Worm (Caenorhabditis elegans) whole organism, L4 larva: ENCODE data around the gene riok-3.

Source experiments
- D1046.2 ChIP-seq: fragments of 200-800 bp; sonication (Bioruptor generic); IDR thresholded peaks from 2 replicates; pipeline ENCODE4 v1.3.6; 2022; ENCODE audit warnings: missing genetic modification characterization, missing compliant biosample characterization
- F10B5.3 ChIP-seq: sonication (generic microtip); optimal IDR thresholded peaks from 2 replicates; lab custom pipeline; 2016; ENCODE audit warnings: mild to moderate bottlenecking, missing genetic modification characterization, missing compliant biosample characterization
- F37D6.2 ChIP-seq: sonication (generic microtip); optimal IDR thresholded peaks from 2 replicates; lab custom pipeline; 2016; ENCODE audit warnings: mild to moderate bottlenecking, missing genetic modification characterization, missing compliant biosample characterization
- R02D3.7 ChIP-seq: fragments of 150-350 bp; sonication (generic microtip); optimal IDR thresholded peaks from 3 replicates; lab custom pipeline; 2014; ENCODE audit warnings: missing biosample characterization, missing genetic modification characterization
- T20F7.1 ChIP-seq: fragments of 200-800 bp; sonication (Bioruptor generic); optimal IDR thresholded peaks from 2 replicates; lab custom pipeline; 2018; ENCODE audit warnings: mild to moderate bottlenecking, missing genetic modification characterization, missing compliant biosample characterization
- Y48G9A.11 ChIP-seq: fragments of 200-800 bp; sonication (Bioruptor generic); IDR thresholded peaks from 2 replicates; pipeline ENCODE4 v1.3.6; 2022; ENCODE audit warnings: missing genetic modification reagents, missing genetic modification characterization, missing compliant biosample characterization
- Y5F2A.4 ChIP-seq: fragments of 200-800 bp; sonication (Bioruptor generic); optimal IDR thresholded peaks from 2 replicates; lab custom pipeline; 2018; ENCODE audit warnings: mild to moderate bottlenecking, missing genetic modification characterization, missing compliant biosample characterization
- Y75B8A.6 ChIP-seq: fragments of 200-800 bp; sonication (Bioruptor generic); IDR thresholded peaks from 2 replicates; pipeline ENCODE4 v1.3.6; 2022; ENCODE audit warnings: missing genetic modification reagents, missing genetic modification characterization, missing compliant biosample characterization
- ZK337.2 ChIP-seq: fragments of 200-800 bp; sonication (Bioruptor generic); IDR thresholded peaks from 2 replicates; pipeline ENCODE4 v1.3.6; 2022; ENCODE audit warnings: missing genetic modification reagents, missing genetic modification characterization, missing compliant biosample characterization
- ZK546.5 ChIP-seq, 2 experiments: sonication (generic microtip); optimal IDR thresholded peaks; 2 replicates each; lab custom pipeline; 2017; ENCODE audit warnings: missing biosample characterization in 2 of 2, missing genetic modification characterization in 2 of 2
- ama-1 ChIP-seq: fragments of 150-350 bp; optimal IDR thresholded peaks from 2 replicates; lab custom pipeline; 2014; ENCODE audit warnings: inconsistent platforms, mixed read lengths
- attf-4 ChIP-seq: sonication (generic microtip); optimal IDR thresholded peaks from 3 replicates; lab custom pipeline; 2017; ENCODE audit warnings: missing biosample characterization, missing genetic modification characterization
- ceh-28 ChIP-seq: fragments of 150-350 bp; optimal IDR thresholded peaks from 2 replicates; lab custom pipeline; 2014; ENCODE audit warnings: missing biosample characterization, missing genetic modification reagents, missing genetic modification characterization
- ceh-32 ChIP-seq: sonication (generic microtip); optimal IDR thresholded peaks from 2 replicates; lab custom pipeline; 2016; ENCODE audit warnings: mild to moderate bottlenecking, missing genetic modification characterization, missing compliant biosample characterization; ENCODE audit not compliant: poor library complexity
- ceh-82 ChIP-seq: sonication (generic microtip); optimal IDR thresholded peaks from 2 replicates; lab custom pipeline; 2017; ENCODE audit warnings: missing biosample characterization, missing genetic modification characterization
- ces-1 ChIP-seq: fragments of 150-350 bp; sonication (generic microtip); optimal IDR thresholded peaks from 4 replicates; lab custom pipeline; 2014; ENCODE audit warnings: missing biosample characterization, missing genetic modification reagents, missing genetic modification characterization
- ctbp-1 ChIP-seq: fragments of 200-800 bp; sonication (Bioruptor generic); IDR thresholded peaks from 2 replicates; pipeline ENCODE4 v1.3.6; 2022; ENCODE audit warnings: missing genetic modification reagents, missing genetic modification characterization, missing compliant biosample characterization
- daf-16 ChIP-seq, 3 experiments: sonication (generic microtip); optimal IDR thresholded peaks; 2 replicates each; lab custom pipeline; 2016 to 2017; ENCODE audit warnings: missing genetic modification characterization in 3 of 3, missing genetic modification reagents in 3 of 3, mild to moderate bottlenecking in 2 of 3, missing compliant biosample characterization in 2 of 3, missing biosample characterization in 1 of 3, moderate library complexity in 1 of 3
- dmd-6 ChIP-seq: fragments of 200-800 bp; sonication (Bioruptor generic); IDR thresholded peaks from 2 replicates; pipeline ENCODE4 v1.3.6; 2022; ENCODE audit warnings: missing genetic modification reagents, missing genetic modification characterization, missing compliant biosample characterization
- dpl-1 ChIP-seq: fragments of 150-350 bp; optimal IDR thresholded peaks from 2 replicates; lab custom pipeline; 2014; ENCODE audit warnings: missing biosample characterization, missing genetic modification reagents, missing genetic modification characterization
- duxl-1 ChIP-seq: sonication (generic microtip); optimal IDR thresholded peaks from 2 replicates; lab custom pipeline; 2016; ENCODE audit warnings: mild to moderate bottlenecking, missing genetic modification characterization, moderate library complexity, missing compliant biosample characterization; ENCODE audit not compliant: poor library complexity
- dve-1 ChIP-seq: sonication (generic microtip); optimal IDR thresholded peaks from 2 replicates; lab custom pipeline; 2017; ENCODE audit warnings: antibody characterized with exemption, mild to moderate bottlenecking, missing genetic modification characterization, missing compliant biosample characterization; ENCODE audit not compliant: insufficient read depth
- egl-43 ChIP-seq: fragments of 200-800 bp; sonication (Bioruptor generic); IDR thresholded peaks from 2 replicates; pipeline ENCODE4 v1.3.6; 2022; ENCODE audit warnings: missing genetic modification reagents, missing genetic modification characterization, missing compliant biosample characterization
- fos-1 ChIP-seq: fragments of 150-350 bp; optimal IDR thresholded peaks from 2 replicates; lab custom pipeline; 2014; ENCODE audit warnings: missing biosample characterization, missing genetic modification characterization
- hif-1 ChIP-seq, 2 experiments: sonication (generic microtip); optimal IDR thresholded peaks; 2 replicates each; lab custom pipeline; 2016 to 2017; ENCODE audit warnings: missing compliant biosample characterization in 2 of 2, missing genetic modification characterization in 2 of 2, missing genetic modification reagents in 2 of 2, missing genotype in 2 of 2, mild to moderate bottlenecking in 1 of 2
- hlh-11 ChIP-seq: fragments of 200-800 bp; sonication (Bioruptor generic); optimal IDR thresholded peaks from 2 replicates; lab custom pipeline; 2018; ENCODE audit warnings: mild to moderate bottlenecking, missing genetic modification characterization, missing compliant biosample characterization
- hlh-30 ChIP-seq: sonication (generic microtip); optimal IDR thresholded peaks from 2 replicates; lab custom pipeline; 2017; ENCODE audit warnings: antibody characterized with exemption, mild to moderate bottlenecking, missing genetic modification characterization, missing compliant biosample characterization; ENCODE audit not compliant: insufficient read depth
- lin-1 ChIP-seq: fragments of 200-800 bp; sonication (Bioruptor generic); IDR thresholded peaks from 2 replicates; pipeline ENCODE4 v1.3.6; 2022; ENCODE audit warnings: missing genetic modification reagents, missing genetic modification characterization, missing compliant biosample characterization
- lin-39 ChIP-seq: fragments of 150-350 bp; optimal IDR thresholded peaks from 2 replicates; lab custom pipeline; 2014; ENCODE audit warnings: missing biosample characterization, missing genetic modification reagents, missing genetic modification characterization
- mdt-29 ChIP-seq: fragments of 200-800 bp; sonication (Bioruptor generic); IDR thresholded peaks from 2 replicates; pipeline ENCODE4 v1.3.6; 2022; ENCODE audit warnings: missing genetic modification reagents, missing genetic modification characterization, missing compliant biosample characterization
- mep-1 ChIP-seq: fragments of 150-350 bp; sonication (generic microtip); optimal IDR thresholded peaks from 3 replicates; lab custom pipeline; 2014; ENCODE audit warnings: missing biosample characterization, missing genetic modification characterization
- mxl-3 ChIP-seq: fragments of 200-800 bp; sonication (Bioruptor generic); optimal IDR thresholded peaks from 2 replicates; lab custom pipeline; 2018; ENCODE audit warnings: mild to moderate bottlenecking, missing genetic modification characterization, missing compliant biosample characterization
- nhr-10 ChIP-seq: fragments of 150-350 bp; optimal IDR thresholded peaks from 2 replicates; lab custom pipeline; 2014; ENCODE audit warnings: missing biosample characterization, missing genetic modification characterization
- nhr-102 ChIP-seq: sonication (generic microtip); optimal IDR thresholded peaks from 2 replicates; lab custom pipeline; 2016; ENCODE audit warnings: mild to moderate bottlenecking, missing genetic modification characterization, moderate library complexity, missing compliant biosample characterization
- nhr-111 ChIP-seq: fragments of 200-800 bp; sonication (Bioruptor generic); optimal IDR thresholded peaks from 2 replicates; lab custom pipeline; 2018; ENCODE audit warnings: mild to moderate bottlenecking, missing genetic modification characterization, missing compliant biosample characterization
- nhr-237 ChIP-seq: sonication (generic microtip); optimal IDR thresholded peaks from 2 replicates; lab custom pipeline; 2017; ENCODE audit warnings: missing biosample characterization, missing genetic modification characterization
- nhr-28 ChIP-seq: fragments of 150-350 bp; optimal IDR thresholded peaks from 2 replicates; lab custom pipeline; 2014; ENCODE audit warnings: missing biosample characterization, missing genetic modification characterization
- nhr-41 ChIP-seq: fragments of 200-800 bp; sonication (Bioruptor generic); IDR thresholded peaks from 2 replicates; pipeline ENCODE4 v1.3.6; 2022; ENCODE audit warnings: missing genetic modification reagents, missing genetic modification characterization, missing compliant biosample characterization
- nhr-48 ChIP-seq: sonication (generic microtip); optimal IDR thresholded peaks from 2 replicates; lab custom pipeline; 2016; ENCODE audit warnings: mild to moderate bottlenecking, missing genetic modification characterization, missing compliant biosample characterization
- nhr-6 ChIP-seq: fragments of 150-350 bp; optimal IDR thresholded peaks from 2 replicates; lab custom pipeline; 2014; ENCODE audit warnings: missing biosample characterization, missing genetic modification characterization
- nhr-77 ChIP-seq: fragments of 150-350 bp; optimal IDR thresholded peaks from 2 replicates; lab custom pipeline; 2014; ENCODE audit warnings: missing biosample characterization, missing genetic modification characterization
- pha-4 ChIP-seq, 2 experiments: fragments of 150-350 bp in 1 of 2; fragments of 200-800 bp in 1 of 2; sonication (Bioruptor generic) in 1 of 2; IDR thresholded peaks in 1 of 2; optimal IDR thresholded peaks in 1 of 2; 2 replicates each; pipeline versions ENCODE4 v1.3.6 to Lab custom; 2014 to 2022; ENCODE audit warnings: missing genetic modification characterization in 2 of 2, missing genetic modification reagents in 2 of 2, missing biosample characterization in 1 of 2, missing compliant biosample characterization in 1 of 2
- php-3 ChIP-seq: fragments of 200-800 bp; sonication (Bioruptor generic); IDR thresholded peaks from 2 replicates; pipeline ENCODE4 v1.3.6; 2022; ENCODE audit warnings: missing genetic modification reagents, missing genetic modification characterization, missing compliant biosample characterization
- set-16 ChIP-seq: fragments of 200-800 bp; sonication (Bioruptor generic); IDR thresholded peaks from 2 replicates; pipeline ENCODE4 v1.3.6; 2022; ENCODE audit warnings: missing genetic modification reagents, missing genetic modification characterization, missing compliant biosample characterization
- snpc-1.2 ChIP-seq: fragments of 200-800 bp; sonication (Bioruptor generic); IDR thresholded peaks from 2 replicates; pipeline ENCODE4 v1.3.6; 2022; ENCODE audit warnings: missing genetic modification reagents, missing genetic modification characterization, missing compliant biosample characterization
- tag-97 ChIP-seq: fragments of 200-800 bp; sonication (Bioruptor generic); IDR thresholded peaks from 2 replicates; pipeline ENCODE4 v1.3.6; 2022; ENCODE audit warnings: missing genetic modification characterization, missing compliant biosample characterization
- tra-1 ChIP-seq: fragments of 200-800 bp; sonication (Bioruptor generic); IDR thresholded peaks from 2 replicates; pipeline ENCODE4 v1.3.6; 2022; ENCODE audit warnings: missing genetic modification reagents, missing genetic modification characterization, missing compliant biosample characterization
- unc-39 ChIP-seq: sonication (generic microtip); optimal IDR thresholded peaks from 2 replicates; lab custom pipeline; 2017; ENCODE audit warnings: missing biosample characterization, missing genetic modification characterization
- zag-1 ChIP-seq: fragments of 150-350 bp; optimal IDR thresholded peaks from 2 replicates; lab custom pipeline; 2014; ENCODE audit warnings: missing biosample characterization, missing genetic modification characterization
- ztf-11 ChIP-seq: fragments of 150-350 bp; optimal IDR thresholded peaks from 2 replicates; lab custom pipeline; 2014; ENCODE audit warnings: missing biosample characterization, missing genetic modification characterization

Gene riok-3

DNA sequence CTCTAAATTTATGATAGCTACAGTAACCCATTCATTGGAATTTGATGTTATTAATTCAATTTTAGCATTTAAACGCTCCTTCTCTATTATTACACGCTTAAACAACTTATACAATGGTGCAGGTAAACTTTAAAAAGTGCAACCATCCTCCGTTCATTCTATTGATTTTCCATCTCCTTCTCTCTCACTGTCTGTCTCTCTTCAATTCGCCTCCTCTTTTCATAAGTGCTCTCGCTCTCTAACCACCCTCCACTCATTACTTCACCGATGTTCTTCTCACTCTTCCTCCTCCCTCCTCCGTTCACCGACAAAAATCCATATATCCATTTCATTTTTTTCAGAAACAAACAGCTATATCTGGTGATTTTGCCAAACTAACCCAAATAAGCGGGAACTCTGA lies 38.6 kb downstream of the riok-3 start, which contains the start of gene cbp-1 (continued):
- TF ChIP-seq hlh-30 = peak; percentile 8
- TF ChIP-seq ces-1 = no peak
- TF ChIP-seq ctbp-1 (GFP tag; lab: Robert Waterston, UW) = no peak
- no peak for TF ChIP-seq R02D3.7 (tag; lab: Kevin White, UChicago)
- TF ChIP-seq ceh-32 (tag; lab: Kevin White, UChicago) = no peak
- peak; percentile 11 for TF ChIP-seq ceh-28 (tag; lab: Kevin White, UChicago)
- no peak for TF ChIP-seq zag-1 (tag; lab: Kevin White, UChicago)
- TF ChIP-seq set-16 (GFP tag; lab: Robert Waterston, UW) = no peak
- no peak for TF ChIP-seq F37D6.2 (tag; lab: Kevin White, UChicago)
- no peak for TF ChIP-seq Y5F2A.4 (GFP tag; lab: Kevin White, UChicago)
- TF ChIP-seq dmd-6 (GFP tag; lab: Robert Waterston, UW) = 0 out of 2 replicates have a peak, but pooled peaks have one; percentile 11
- no peak for TF ChIP-seq ZK337.2
- TF ChIP-seq mep-1 (tag; lab: Kevin White, UChicago) = peak; percentile 20
- TF ChIP-seq ZK546.5 (tag; optimal IDR thresholded peaks at IDR 0.05; lab: Kevin White, UChicago) = no peak
- TF ChIP-seq dve-1 = peak; percentile 33
- TF ChIP-seq nhr-10 (tag; lab: Kevin White, UChicago) = no peak
- TF ChIP-seq T20F7.1 (GFP tag; lab: Kevin White, UChicago) = no peak
- no peak for TF ChIP-seq attf-4 (tag; lab: Kevin White, UChicago)
- TF ChIP-seq F10B5.3 (tag; lab: Kevin White, UChicago) = no peak
- TF ChIP-seq nhr-102 (tag; lab: Kevin White, UChicago) = no peak
- TF ChIP-seq hif-1 (tag; optimal IDR thresholded peaks at IDR 0.05; lab: Kevin White, UChicago) = no peak
- TF ChIP-seq nhr-237 = no peak
- no peak for TF ChIP-seq php-3
- TF ChIP-seq nhr-111 (GFP tag; lab: Kevin White, UChicago) = no peak
- TF ChIP-seq mdt-29 (GFP tag; lab: Robert Waterston, UW) = no peak
- TF ChIP-seq nhr-28 (tag; lab: Kevin White, UChicago) = peak; percentile 20
- no peak for TF ChIP-seq unc-39
- TF ChIP-seq Y48G9A.11 (GFP tag; lab: Robert Waterston, UW) = no peak
- TF ChIP-seq tra-1 = no peak
- TF ChIP-seq duxl-1 (tag; lab: Kevin White, UChicago) = peak; percentile 11
- TF ChIP-seq mxl-3 (GFP tag; lab: Kevin White, UChicago) = no peak
- TF ChIP-seq Y75B8A.6 (GFP tag; lab: Robert Waterston, UW) = no peak
- peak; percentile 1 for TF ChIP-seq hlh-11 (tag; lab: Kevin White, UChicago)
- no peak for TF ChIP-seq ama-1 (lab: Kevin White, UChicago)
- no peak for TF ChIP-seq lin-1 (GFP tag; lab: Robert Waterston, UW)
- TF ChIP-seq daf-16 (GFP tag; optimal IDR thresholded peaks at IDR 0.05; lab: Kevin White, UChicago) = no peak
- TF ChIP-seq daf-16 (tag; optimal IDR thresholded peaks at IDR 0.05; lab: Kevin White, UChicago) = no peak
- no peak for TF ChIP-seq ztf-11 (tag; lab: Kevin White, UChicago)

- TF ChIP-seq pha-4 (GFP tag; IDR thresholded peaks at IDR 0.05; lab: Robert Waterston, UW) (peak; percentile 98), pha-4 (tag; optimal IDR thresholded peaks at IDR 0.05; lab: Kevin White, UChicago) (no peak), egl-43 (peak; percentile 98), fos-1 (tag; lab: Kevin White, UChicago) (peak; percentile 87), tag-97 (GFP tag; lab: Robert Waterston, UW) (0 out of 2 replicates have a peak, but pooled peaks have one; percentile 66), nhr-41 (GFP tag; lab: Robert Waterston, UW) (peak; percentile 96), D1046.2 (GFP tag; lab: Robert Waterston, UW) (peak; percentile 93), mep-1 (tag; lab: Kevin White, UChicago) (peak; percentile 99), nhr-6 (tag; lab: Kevin White, UChicago) (peak; percentile 96), lin-39 (tag; lab: Kevin White, UChicago) (peak; percentile 78), daf-16 (GFP tag; optimal IDR thresholded peaks at IDR 0.05; lab: Kevin White, UChicago) (peak; percentile 77 to 92), daf-16 (tag; optimal IDR thresholded peaks at IDR 0.05; lab: Kevin White, UChicago) (peak; percentile 91), unc-39 (peak; percentile 37), duxl-1 (tag; lab: Kevin White, UChicago) (peak; percentile 96), dpl-1 (GFP tag; lab: Kevin White, UChicago) (peak; percentile 86), zag-1 (tag; lab: Kevin White, UChicago) (peak; percentile 80), nhr-48 (tag; lab: Kevin White, UChicago) (peak; percentile 96), R02D3.7 (tag; lab: Kevin White, UChicago) (no peak), ceh-82 (tag; lab: Kevin White, UChicago) (peak; percentile 8), snpc-1.2 (peak; percentile 78), nhr-77 (peak; percentile 97)
These were observed 39.3 kb downstream of the riok-3 start for ce11 chrIII:9765465-9765900.
